Fruit fly (Drosophila melanogaster) whole organism: ENCODE data around the gene CG6961.

Experiments
- CG8478 ChIP-seq: fragments of >200 bp; optimal IDR thresholded peaks from 2 replicates; lab custom pipeline; 2018; ENCODE audit warnings: inconsistent platforms
- pan ChIP-seq: fragments of >200 bp; optimal IDR thresholded peaks from 2 replicates; lab custom pipeline; 2017
- psq ChIP-seq: fragments of >200 bp; optimal IDR thresholded peaks from 2 replicates; lab custom pipeline; 2017
- usp ChIP-seq: fragments of >200 bp; optimal IDR thresholded peaks from 2 replicates; lab custom pipeline; 2017; ENCODE audit warnings: missing biosample characterization, missing genetic modification characterization, mixed read lengths

dm6 chrX:18830396-18830795 lies 42.4 kb upstream of the CG6961 start, which contains the start of gene CG7101:
- TF ChIP-seq CG8478 (lab: Kevin White, UChicago) (no peak), pan (lab: Kevin White, UChicago) (no peak), usp (GFP tag; lab: Kevin White, UChicago) (no peak), psq (lab: Kevin White, UChicago) (no peak)
